Worm (Caenorhabditis elegans): ENCODE measurements around the gene nhr-153.

Gene nhr-153

DNA sequence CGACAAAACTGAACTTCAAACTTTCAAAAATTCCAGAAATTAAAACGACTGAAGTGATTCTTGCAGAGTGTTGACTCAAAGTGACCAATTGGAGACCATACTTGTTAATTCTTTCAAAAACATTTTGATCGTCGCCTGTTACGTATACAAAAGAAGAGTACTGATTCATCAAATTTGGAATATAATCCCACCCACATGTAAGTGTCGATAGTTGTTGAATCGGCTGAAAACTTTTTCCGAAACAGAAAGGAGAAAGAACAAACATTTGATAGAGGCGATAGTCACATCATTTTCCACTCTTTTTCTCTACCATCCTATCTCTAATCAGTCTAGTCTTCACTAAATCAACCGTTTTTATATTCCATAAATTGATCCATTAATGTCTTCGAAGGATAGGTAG is at the start of gene nhr-153:
TSS of gene nhr-153 (plus strand) at position 301 of the 400 bp plus-strand sequence.
- peak; percentile 17 for TF ChIP-seq elt-2 (tag; optimal IDR thresholded peaks at IDR 0.05)
- TF ChIP-seq pqm-1 (tag; optimal IDR thresholded peaks at IDR 0.05), result peak; percentile 34
- TF ChIP-seq nhr-67 (tag; optimal IDR thresholded peaks at IDR 0.05), result no peak

DNA sequence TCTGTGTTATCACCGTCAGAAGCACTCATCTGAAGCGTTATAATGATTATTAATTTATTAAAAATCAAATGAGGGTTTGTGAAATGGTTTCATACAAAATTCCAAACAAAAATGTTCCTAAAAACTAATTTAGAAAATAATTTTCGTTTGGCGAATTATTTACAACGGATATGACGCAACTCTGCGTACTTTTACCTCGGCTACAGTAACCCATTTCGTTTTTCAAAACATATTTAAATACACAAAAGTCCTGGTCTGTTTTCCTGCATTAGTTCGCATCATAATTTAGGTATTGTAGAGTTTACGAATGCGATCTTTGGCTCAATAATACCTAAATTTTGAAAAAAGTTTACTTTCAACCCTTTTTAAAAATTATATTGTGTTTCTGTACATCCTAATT is 44.3 kb upstream of the nhr-153 start, which contains the start of gene R07B7.2:
TSS of gene R07B7.2 (minus strand) at position 35 of the 400 bp plus-strand sequence.
- no peak for TF ChIP-seq nhr-76 (tag; optimal IDR thresholded peaks at IDR 0.05)
- no peak for TF ChIP-seq nhr-67 (tag; optimal IDR thresholded peaks at IDR 0.05)
- TF ChIP-seq nhr-43 (tag; optimal IDR thresholded peaks at IDR 0.05; ENCODE audit: poor library complexity, severe bottlenecking), result no peak
- TF ChIP-seq nhr-28 (tag; optimal IDR thresholded peaks at IDR 0.05), result no peak
- TF ChIP-seq hmg-11 (tag; optimal IDR thresholded peaks at IDR 0.05), result no peak

- no peak for TF ChIP-seq fos-1 (tag; optimal IDR thresholded peaks at IDR 0.05)
- TF ChIP-seq ceh-9 (tag; optimal IDR thresholded peaks at IDR 0.05), result no peak
- TF ChIP-seq nhr-28 (tag; optimal IDR thresholded peaks at IDR 0.05), result no peak
- no peak for TF ChIP-seq lsy-12 (tag; optimal IDR thresholded peaks at IDR 0.05)
- TF ChIP-seq zag-1 (tag; optimal IDR thresholded peaks at IDR 0.05), result no peak
- TF ChIP-seq ama-1 (optimal IDR thresholded peaks at IDR 0.05), result peak; percentile 85
- TF ChIP-seq eor-1 (tag; optimal IDR thresholded peaks at IDR 0.05), result no peak
- TF ChIP-seq nhr-23 (tag; optimal IDR thresholded peaks at IDR 0.05), result no peak
- TF ChIP-seq nhr-25 (tag; optimal IDR thresholded peaks at IDR 0.05), result peak; percentile 4
- TF ChIP-seq nhr-12 (tag; optimal IDR thresholded peaks at IDR 0.05), result no peak
- TF ChIP-seq nhr-77 (tag; optimal IDR thresholded peaks at IDR 0.05), result no peak
- peak; percentile 10 for TF ChIP-seq pha-4 (tag; optimal IDR thresholded peaks at IDR 0.05)
- no peak for TF ChIP-seq ZK546.5 (tag; optimal IDR thresholded peaks at IDR 0.05)
- TF ChIP-seq lin-15B (tag; optimal IDR thresholded peaks at IDR 0.05), result no peak
- TF ChIP-seq sea-2 (GFP tag; optimal IDR thresholded peaks at IDR 0.05), result no peak
- no peak for TF ChIP-seq nhr-76 (tag; optimal IDR thresholded peaks at IDR 0.05)
- TF ChIP-seq fkh-10 (GFP tag; optimal IDR thresholded peaks at IDR 0.05), result no peak
- no peak for TF ChIP-seq unc-39 (tag; optimal IDR thresholded peaks at IDR 0.05)
- no peak for TF ChIP-seq egl-27 (tag; optimal IDR thresholded peaks at IDR 0.05)
- TF ChIP-seq unc-62 (GFP tag; optimal IDR thresholded peaks at IDR 0.05), result no peak
- TF ChIP-seq elt-2 (tag; optimal IDR thresholded peaks at IDR 0.05), result peak; percentile 9
- no peak for TF ChIP-seq egl-5 (tag; optimal IDR thresholded peaks at IDR 0.05)
- no peak for TF ChIP-seq R02D3.7 (tag; optimal IDR thresholded peaks at IDR 0.05)
- TF ChIP-seq elt-1 (tag; optimal IDR thresholded peaks at IDR 0.05), result no peak
Observed at ce11 chrV:12063036-12063435, 41.0 kb upstream of the nhr-153 start, which contains the start of gene clh-6. TSS of gene clh-6 (minus strand) at chrV:12063368.

DNA sequence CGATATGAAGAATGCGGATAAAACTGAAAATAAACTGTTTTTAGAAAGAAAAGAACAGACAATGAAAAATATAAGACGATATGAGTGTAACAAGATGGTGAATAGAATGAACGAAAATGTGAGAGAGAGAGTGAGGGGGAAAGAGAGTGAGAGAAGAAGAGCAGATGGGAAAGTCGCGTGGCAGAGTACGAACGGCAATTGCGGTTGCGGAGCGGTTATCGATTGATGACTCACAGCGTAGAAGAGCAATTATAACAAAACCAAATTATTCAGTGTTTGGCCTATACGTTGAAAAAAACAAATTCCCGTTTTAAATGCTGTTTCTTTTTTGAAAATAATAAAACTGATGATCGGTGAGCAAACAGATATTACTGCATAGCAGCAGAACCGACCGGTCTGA is 38.7 kb upstream of the nhr-153 start, which contains the start of gene pqn-53:
TSS of gene pqn-53 (minus strand) at position 23 of the 400 bp plus-strand sequence.
- TF ChIP-seq nhr-25 (tag; optimal IDR thresholded peaks at IDR 0.05) (peak; percentile 29), nhr-237 (tag; optimal IDR thresholded peaks at IDR 0.05) (no peak), snpc-4 (tag; optimal IDR thresholded peaks at IDR 0.05) (peak; percentile 37), lin-39 (tag; optimal IDR thresholded peaks at IDR 0.05) (peak; percentile 31), nfya-1 (tag; optimal IDR thresholded peaks at IDR 0.05; ENCODE audit: insufficient read depth) (peak; percentile 46), nhr-23 (tag; optimal IDR thresholded peaks at IDR 0.05) (no peak), ama-1 (optimal IDR thresholded peaks at IDR 0.05) (peak; percentile 28), ceh-28 (tag; optimal IDR thresholded peaks at IDR 0.05) (peak; percentile 63), pha-4 (tag; optimal IDR thresholded peaks at IDR 0.05) (peak; percentile 22), elt-2 (tag; optimal IDR thresholded peaks at IDR 0.05) (peak; percentile 7), elt-1 (tag; optimal IDR thresholded peaks at IDR 0.05) (no peak)

DNA sequence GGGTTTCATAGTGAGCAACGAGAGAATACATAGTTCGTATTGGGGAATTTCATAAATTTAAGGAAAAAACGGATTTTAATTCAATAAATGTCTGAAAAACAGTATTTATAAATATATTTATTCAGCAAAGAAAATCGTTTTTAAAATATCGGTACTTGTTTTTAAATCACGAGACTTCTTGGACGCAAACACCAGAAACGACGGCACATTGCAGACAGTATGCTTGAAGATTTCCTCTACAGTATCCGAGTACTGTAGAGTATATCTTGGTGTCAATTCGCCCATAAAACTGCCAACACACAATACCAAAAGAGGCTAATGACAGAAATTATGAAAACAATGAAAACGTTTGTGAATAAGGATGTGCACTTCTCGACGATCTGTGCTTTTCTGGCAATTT is 38.2 kb upstream of the nhr-153 start:
- TF ChIP-seq sea-2 (GFP tag; optimal IDR thresholded peaks at IDR 0.05) (no peak), nfya-1 (tag; optimal IDR thresholded peaks at IDR 0.05; ENCODE audit: insufficient read depth) (peak; percentile 5), lin-15B (tag; optimal IDR thresholded peaks at IDR 0.05) (peak; percentile 5)

ce11 chrV:12068437-12068836 is 35.6 kb upstream of the nhr-153 start, which contains the start of gene kmo-2:
TSS of gene kmo-2 (minus strand) at chrV:12068537.
- TF ChIP-seq ceh-28 (tag; optimal IDR thresholded peaks at IDR 0.05), result no peak
- TF ChIP-seq nhr-237 (tag; optimal IDR thresholded peaks at IDR 0.05), result no peak
- no peak for TF ChIP-seq tbx-2 (tag; optimal IDR thresholded peaks at IDR 0.05)
- TF ChIP-seq pqm-1 (tag; optimal IDR thresholded peaks at IDR 0.05), result no peak
- no peak for TF ChIP-seq ZK546.5 (tag; optimal IDR thresholded peaks at IDR 0.05)
- TF ChIP-seq elt-1 (tag; optimal IDR thresholded peaks at IDR 0.05), result no peak
- no peak for TF ChIP-seq lin-39 (tag; optimal IDR thresholded peaks at IDR 0.05)
- TF ChIP-seq nhr-12 (tag; optimal IDR thresholded peaks at IDR 0.05), result no peak
- no peak for TF ChIP-seq egl-27 (tag; optimal IDR thresholded peaks at IDR 0.05)
- TF ChIP-seq lin-15B (tag; optimal IDR thresholded peaks at IDR 0.05), result no peak
- no peak for TF ChIP-seq nhr-28 (tag; optimal IDR thresholded peaks at IDR 0.05)
- TF ChIP-seq ztf-4 (tag; optimal IDR thresholded peaks at IDR 0.05), result no peak
- TF ChIP-seq eor-1 (tag; optimal IDR thresholded peaks at IDR 0.05), result no peak
- no peak for TF ChIP-seq lsy-12 (tag; optimal IDR thresholded peaks at IDR 0.05)
- no peak for TF ChIP-seq aly-2 (tag; optimal IDR thresholded peaks at IDR 0.05)
- TF ChIP-seq nhr-43 (tag; optimal IDR thresholded peaks at IDR 0.05; ENCODE audit: poor library complexity, severe bottlenecking), result no peak
